Worm (Caenorhabditis elegans): ENCODE results near the gene unc-33.

DNA sequence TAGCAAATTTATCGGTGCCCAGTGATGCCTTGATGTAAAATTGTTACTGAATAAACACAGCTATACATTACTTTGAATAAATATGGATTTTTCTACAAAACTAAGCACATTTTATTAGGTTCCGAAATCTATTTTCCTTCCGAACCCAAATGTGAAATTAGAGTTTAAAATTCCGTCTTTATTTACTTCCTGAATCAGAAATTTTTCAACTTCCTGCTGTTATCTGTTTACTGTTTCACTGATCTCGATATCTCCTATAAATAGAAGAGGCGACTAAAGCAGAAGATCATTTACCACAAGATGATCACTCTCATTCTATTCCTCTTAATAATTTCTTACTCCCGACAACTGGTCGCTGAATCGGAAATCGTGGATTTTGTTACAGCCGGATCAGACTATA, 46.9 kb upstream of the unc-33 start, which contains the start of gene F58E2.2:
- TF ChIP-seq fos-1 (tag; optimal IDR thresholded peaks at IDR 0.05) (no peak), nhr-237 (tag; optimal IDR thresholded peaks at IDR 0.05) (no peak), pqm-1 (tag; optimal IDR thresholded peaks at IDR 0.05) (no peak), nhr-12 (tag; optimal IDR thresholded peaks at IDR 0.05) (no peak), tbx-2 (tag; optimal IDR thresholded peaks at IDR 0.05) (no peak), lin-35 (GFP tag; optimal IDR thresholded peaks at IDR 0.05) (no peak), egl-27 (tag; optimal IDR thresholded peaks at IDR 0.05) (no peak), unc-62 (GFP tag; optimal IDR thresholded peaks at IDR 0.05) (no peak), nhr-11 (tag; optimal IDR thresholded peaks at IDR 0.05) (no peak)

All from whole organism, L1 larva.